Worm (Caenorhabditis elegans) whole organism, L4 larva: ENCODE measurements around the gene clec-19.

Experiments used
- F26F4.8 ChIP-seq: fragments of 200-800 bp; sonication (Bioruptor generic); conservative IDR thresholded peaks from 2 replicates; pipeline ENCODE4 v1.3.6; 2022; ENCODE audit warnings: missing genetic modification characterization, missing compliant biosample characterization
- Y105C5A.15 ChIP-seq: fragments of 200-800 bp; sonication (Bioruptor generic); IDR thresholded peaks from 2 replicates; pipeline ENCODE4 v1.3.6; 2022; ENCODE audit warnings: missing genetic modification characterization, missing compliant biosample characterization
- Y5F2A.4 ChIP-seq: fragments of 200-800 bp; sonication (Bioruptor generic); optimal IDR thresholded peaks from 2 replicates; lab custom pipeline; 2018; ENCODE audit warnings: mild to moderate bottlenecking, missing genetic modification characterization, missing compliant biosample characterization
- aha-1 ChIP-seq: fragments of 150-350 bp; peaks from one replicate; lab custom pipeline; 2014; ENCODE audit warnings: missing biosample characterization, missing genetic modification characterization
- ama-1 ChIP-seq: fragments of 150-350 bp; optimal IDR thresholded peaks from 2 replicates; lab custom pipeline; 2014; ENCODE audit warnings: inconsistent platforms, mixed read lengths
- ceh-20 ChIP-seq: fragments of 200-800 bp; sonication (Bioruptor generic); IDR thresholded peaks from 2 replicates; pipeline ENCODE4 v1.3.6; 2022; ENCODE audit warnings: missing genetic modification reagents, missing genetic modification characterization, missing compliant biosample characterization
- ceh-28 ChIP-seq: fragments of 150-350 bp; optimal IDR thresholded peaks from 2 replicates; lab custom pipeline; 2014; ENCODE audit warnings: missing biosample characterization, missing genetic modification reagents, missing genetic modification characterization
- ceh-62 ChIP-seq: sonication (generic microtip); optimal IDR thresholded peaks from 2 replicates; lab custom pipeline; 2017; ENCODE audit warnings: missing biosample characterization, missing genetic modification characterization
- ceh-82 ChIP-seq: sonication (generic microtip); optimal IDR thresholded peaks from 2 replicates; lab custom pipeline; 2017; ENCODE audit warnings: missing biosample characterization, missing genetic modification characterization
- daf-16 ChIP-seq, 3 experiments: sonication (generic microtip); optimal IDR thresholded peaks; 2 replicates each; lab custom pipeline; 2016 to 2017; ENCODE audit warnings: missing genetic modification characterization in 3 of 3, missing genetic modification reagents in 3 of 3, mild to moderate bottlenecking in 2 of 3, missing compliant biosample characterization in 2 of 3, missing biosample characterization in 1 of 3, moderate library complexity in 1 of 3
- daf-19 ChIP-seq: fragments of 200-800 bp; sonication (Bioruptor generic); conservative IDR thresholded peaks from 2 replicates; pipeline ENCODE4 v1.3.6; 2022; ENCODE audit warnings: missing genetic modification characterization, missing compliant biosample characterization
- dmd-6 ChIP-seq: fragments of 200-800 bp; sonication (Bioruptor generic); IDR thresholded peaks from 2 replicates; pipeline ENCODE4 v1.3.6; 2022; ENCODE audit warnings: missing genetic modification reagents, missing genetic modification characterization, missing compliant biosample characterization
- dmd-9 ChIP-seq: fragments of 200-800 bp; sonication (Bioruptor generic); IDR thresholded peaks from 2 replicates; pipeline ENCODE4 v1.3.6; 2022; ENCODE audit warnings: missing genetic modification reagents, missing genetic modification characterization, missing compliant biosample characterization
- duxl-1 ChIP-seq: sonication (generic microtip); optimal IDR thresholded peaks from 2 replicates; lab custom pipeline; 2016; ENCODE audit warnings: mild to moderate bottlenecking, missing genetic modification characterization, moderate library complexity, missing compliant biosample characterization; ENCODE audit not compliant: poor library complexity
- hlh-11 ChIP-seq: fragments of 200-800 bp; sonication (Bioruptor generic); optimal IDR thresholded peaks from 2 replicates; lab custom pipeline; 2018; ENCODE audit warnings: mild to moderate bottlenecking, missing genetic modification characterization, missing compliant biosample characterization
- lin-1 ChIP-seq: fragments of 200-800 bp; sonication (Bioruptor generic); IDR thresholded peaks from 2 replicates; pipeline ENCODE4 v1.3.6; 2022; ENCODE audit warnings: missing genetic modification reagents, missing genetic modification characterization, missing compliant biosample characterization
- lin-29 ChIP-seq: fragments of 200-800 bp; sonication (Bioruptor generic); IDR thresholded peaks from 2 replicates; pipeline ENCODE4 v1.3.6; 2022; ENCODE audit warnings: missing genetic modification reagents, missing genetic modification characterization, missing compliant biosample characterization
- madf-9 ChIP-seq: fragments of 200-800 bp; sonication (Bioruptor generic); conservative IDR thresholded peaks from 2 replicates; pipeline ENCODE4 v1.3.6; 2022; ENCODE audit warnings: missing genetic modification reagents, missing genetic modification characterization, missing compliant biosample characterization
- mep-1 ChIP-seq: fragments of 150-350 bp; sonication (generic microtip); optimal IDR thresholded peaks from 3 replicates; lab custom pipeline; 2014; ENCODE audit warnings: missing biosample characterization, missing genetic modification characterization
- mes-2 ChIP-seq: sonication (generic microtip); optimal IDR thresholded peaks from 2 replicates; lab custom pipeline; 2016; ENCODE audit warnings: missing genotype, mild to moderate bottlenecking, missing genetic modification characterization, missing compliant biosample characterization; ENCODE audit not compliant: poor library complexity, severe bottlenecking
- mxl-2 ChIP-seq: fragments of 200-800 bp; sonication (Bioruptor generic); conservative IDR thresholded peaks from 2 replicates; pipeline ENCODE4 v1.3.6; 2022; ENCODE audit warnings: missing genetic modification reagents, missing genetic modification characterization, missing compliant biosample characterization
- nhr-102 ChIP-seq: sonication (generic microtip); optimal IDR thresholded peaks from 2 replicates; lab custom pipeline; 2016; ENCODE audit warnings: mild to moderate bottlenecking, missing genetic modification characterization, moderate library complexity, missing compliant biosample characterization
- nhr-237 ChIP-seq: sonication (generic microtip); optimal IDR thresholded peaks from 2 replicates; lab custom pipeline; 2017; ENCODE audit warnings: missing biosample characterization, missing genetic modification characterization
- nhr-28 ChIP-seq: fragments of 150-350 bp; optimal IDR thresholded peaks from 2 replicates; lab custom pipeline; 2014; ENCODE audit warnings: missing biosample characterization, missing genetic modification characterization
- nhr-6 ChIP-seq: fragments of 150-350 bp; optimal IDR thresholded peaks from 2 replicates; lab custom pipeline; 2014; ENCODE audit warnings: missing biosample characterization, missing genetic modification characterization
- php-3 ChIP-seq: fragments of 200-800 bp; sonication (Bioruptor generic); IDR thresholded peaks from 2 replicates; pipeline ENCODE4 v1.3.6; 2022; ENCODE audit warnings: missing genetic modification reagents, missing genetic modification characterization, missing compliant biosample characterization
- pqm-1 ChIP-seq: sonication (generic microtip); optimal IDR thresholded peaks from 2 replicates; lab custom pipeline; 2017; ENCODE audit warnings: missing biosample characterization, missing genetic modification characterization
- sdz-12 ChIP-seq: fragments of 200-800 bp; sonication (Bioruptor generic); optimal IDR thresholded peaks from 2 replicates; lab custom pipeline; 2018; ENCODE audit warnings: mild to moderate bottlenecking, missing genetic modification characterization, missing compliant biosample characterization
- set-16 ChIP-seq: fragments of 200-800 bp; sonication (Bioruptor generic); IDR thresholded peaks from 2 replicates; pipeline ENCODE4 v1.3.6; 2022; ENCODE audit warnings: missing genetic modification reagents, missing genetic modification characterization, missing compliant biosample characterization
- snpc-4 ChIP-seq: fragments of 150-350 bp; optimal IDR thresholded peaks from 2 replicates; lab custom pipeline; 2014; ENCODE audit warnings: missing biosample characterization, missing genetic modification characterization
- spr-1 ChIP-seq: sonication (generic microtip); optimal IDR thresholded peaks from 2 replicates; lab custom pipeline; 2016; ENCODE audit warnings: mild to moderate bottlenecking, missing genetic modification characterization, missing compliant biosample characterization
- tag-97 ChIP-seq: fragments of 200-800 bp; sonication (Bioruptor generic); IDR thresholded peaks from 2 replicates; pipeline ENCODE4 v1.3.6; 2022; ENCODE audit warnings: missing genetic modification characterization, missing compliant biosample characterization
- tra-1 ChIP-seq: fragments of 200-800 bp; sonication (Bioruptor generic); IDR thresholded peaks from 2 replicates; pipeline ENCODE4 v1.3.6; 2022; ENCODE audit warnings: missing genetic modification reagents, missing genetic modification characterization, missing compliant biosample characterization
- unc-130 ChIP-seq: sonication (generic microtip); optimal IDR thresholded peaks from 2 replicates; lab custom pipeline; 2016; ENCODE audit warnings: missing genetic modification reagents, missing genetic modification characterization, missing compliant biosample characterization
- unc-62 ChIP-seq, 3 experiments: fragments of 150-350 bp in 1 of 3; sonication (generic microtip); optimal IDR thresholded peaks in 2 of 3; peaks in 1 of 3; 1 replicate in 1 of 3; 2 replicates in 2 of 3; lab custom pipeline; 2014 to 2017; ENCODE audit warnings: missing biosample characterization in 3 of 3, missing genetic modification characterization in 3 of 3, missing genetic modification reagents in 3 of 3, missing genotype in 1 of 3
- zag-1 ChIP-seq: fragments of 150-350 bp; optimal IDR thresholded peaks from 2 replicates; lab custom pipeline; 2014; ENCODE audit warnings: missing biosample characterization, missing genetic modification characterization
- zip-11 ChIP-seq: fragments of 200-800 bp; sonication (Bioruptor generic); IDR thresholded peaks from 2 replicates; pipeline ENCODE4 v1.3.6; 2022; ENCODE audit warnings: missing genetic modification characterization, missing compliant biosample characterization

Gene clec-19

DNA sequence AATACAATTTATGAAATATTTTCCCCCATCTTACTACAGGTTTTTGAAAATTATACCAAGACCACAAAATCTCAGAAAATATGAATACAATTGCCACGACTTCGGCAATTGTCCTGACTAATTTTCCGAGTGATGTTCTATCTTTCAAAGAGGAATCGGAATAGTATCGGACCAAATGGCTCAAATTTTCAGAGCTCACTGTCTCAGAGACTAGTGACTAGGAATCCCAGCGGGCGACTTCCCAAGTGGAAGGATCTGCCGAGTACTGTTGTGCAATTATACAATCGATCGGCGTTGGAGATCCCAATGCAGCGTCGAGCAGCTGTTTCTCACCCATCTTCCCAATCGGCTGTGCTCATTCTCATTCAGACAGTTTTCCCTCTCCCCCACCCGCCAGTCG, 18.5 kb upstream of the clec-19 start, which contains the start of gene F45C12.17:
Gene F45C12.17, plus strand, starts transcription at position 377 of the 400 bp plus-strand sequence.
- TF ChIP-seq aha-1 (tag; lab: Kevin White, UChicago) (peak; percentile 60), mep-1 (tag; lab: Kevin White, UChicago) (no peak), unc-62 (GFP tag; optimal IDR thresholded peaks at IDR 0.05 in 1 of 2; lab: Kevin White, UChicago) (peak in 1 of 2 experiments; percentile 63), unc-62 (tag; optimal IDR thresholded peaks at IDR 0.05; lab: Kevin White, UChicago) (no peak)

DNA sequence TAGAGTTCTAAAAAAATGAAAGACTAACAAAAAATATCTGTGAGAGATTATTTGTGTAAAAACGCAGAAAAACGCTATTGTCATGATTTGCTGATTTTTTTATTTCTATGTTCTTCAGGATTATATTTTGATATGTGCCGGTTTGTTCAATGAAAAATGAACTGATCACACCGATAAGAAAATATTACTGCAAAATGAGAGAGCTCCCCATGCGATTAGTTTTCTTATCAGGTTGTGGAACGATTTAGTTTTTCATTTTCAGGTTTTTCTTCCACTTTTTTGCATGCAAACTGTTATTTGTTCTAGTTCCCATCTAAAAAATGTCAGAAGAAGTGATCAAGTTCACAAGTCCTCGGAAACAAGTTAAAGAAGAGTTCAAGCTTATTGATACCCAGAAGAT, 16.0 kb upstream of the clec-19 start, which contains the start of gene btb-9:
Gene btb-9, plus strand, starts transcription at position 254 of the 400 bp plus-strand sequence.
- TF ChIP-seq tag-97 (GFP tag; lab: Robert Waterston, UW) (no peak), nhr-6 (tag; lab: Kevin White, UChicago) (no peak), ceh-28 (tag; lab: Kevin White, UChicago) (no peak), zag-1 (tag; lab: Kevin White, UChicago) (no peak), nhr-28 (tag; lab: Kevin White, UChicago) (peak; percentile 84), Y105C5A.15 (no peak), nhr-237 (tag; lab: Kevin White, UChicago) (no peak), mes-2 (tag; lab: Kevin White, UChicago) (no peak), aha-1 (tag; lab: Kevin White, UChicago) (peak; percentile 9), ceh-62 (tag; lab: Kevin White, UChicago) (no peak), madf-9 (no peak), ama-1 (lab: Kevin White, UChicago) (no peak), lin-1 (GFP tag; lab: Robert Waterston, UW) (no peak), dmd-9 (GFP tag; lab: Robert Waterston, UW) (no peak), ceh-20 (GFP tag; lab: Robert Waterston, UW) (no peak), ceh-82 (tag; lab: Kevin White, UChicago) (no peak), nhr-102 (tag; lab: Kevin White, UChicago) (no peak), unc-62 (GFP tag; optimal IDR thresholded peaks at IDR 0.05 in 1 of 2; lab: Kevin White, UChicago) (no peak), unc-62 (tag; optimal IDR thresholded peaks at IDR 0.05; lab: Kevin White, UChicago) (no peak), sdz-12 (GFP tag; lab: Kevin White, UChicago) (no peak), php-3 (GFP tag; lab: Robert Waterston, UW) (0 out of 2 replicates have a peak, but pooled peaks have one; percentile 11), pqm-1 (tag; lab: Kevin White, UChicago) (peak; percentile 96), set-16 (no peak), tra-1 (no peak), duxl-1 (tag; lab: Kevin White, UChicago) (peak; percentile 4), unc-130 (GFP tag; lab: Kevin White, UChicago) (no peak), zip-11 (GFP tag; lab: Robert Waterston, UW) (no peak), mxl-2 (no peak), F26F4.8 (GFP tag; lab: Robert Waterston, UW) (no peak), lin-29 (GFP tag; lab: Robert Waterston, UW) (no peak), dmd-6 (peak; percentile 72), daf-19 (no peak), spr-1 (tag; lab: Kevin White, UChicago) (no peak), Y5F2A.4 (GFP tag; lab: Kevin White, UChicago) (no peak), daf-16 (GFP tag; optimal IDR thresholded peaks at IDR 0.05; lab: Kevin White, UChicago) (no peak), daf-16 (tag; optimal IDR thresholded peaks at IDR 0.05; lab: Kevin White, UChicago) (peak; percentile 58), hlh-11 (tag; lab: Kevin White, UChicago) (peak; percentile 51)
- TF ChIP-seq, all 104 proteins: peak for 8

DNA sequence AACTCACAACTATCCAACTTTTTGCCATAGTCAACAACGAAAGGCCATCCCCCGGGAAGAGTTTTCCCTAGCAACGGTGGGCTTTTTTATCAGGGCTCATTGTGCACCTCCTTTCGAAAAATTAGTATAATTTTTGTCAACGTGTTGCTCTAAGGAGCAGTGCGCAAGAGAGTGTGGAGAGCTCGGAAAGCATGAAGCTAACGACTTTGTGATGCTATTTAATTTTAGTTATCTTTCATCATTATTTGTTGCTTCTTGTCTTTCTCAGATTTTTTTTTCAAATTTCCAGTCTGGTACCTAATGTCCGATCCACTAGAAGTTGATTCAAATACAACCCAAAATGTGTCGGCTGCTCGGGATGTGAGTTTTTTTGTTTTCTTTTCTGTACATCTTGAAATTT, 14.2 kb upstream of the clec-19 start, which contains the start of gene ceh-81:
Gene ceh-81, plus strand, starts transcription at position 301 of the 400 bp plus-strand sequence.
- TF ChIP-seq unc-62 (GFP tag; optimal IDR thresholded peaks at IDR 0.05 in 1 of 2; lab: Kevin White, UChicago) (peak in 1 of 2 experiments; percentile 23), unc-62 (tag; optimal IDR thresholded peaks at IDR 0.05; lab: Kevin White, UChicago) (no peak), snpc-4 (tag; lab: Kevin White, UChicago) (no peak)
